Worm (Caenorhabditis elegans) whole organism, late embryonic: ENCODE results near the gene Y17G7B.8.

Experiments used
- C08G9.2 ChIP-seq: sonication (generic microtip); optimal IDR thresholded peaks from 2 replicates; lab custom pipeline; 2016; ENCODE audit warnings: mild to moderate bottlenecking, missing genetic modification characterization, moderate library complexity, missing compliant biosample characterization
- C38D4.7 ChIP-seq: fragments of 200-800 bp; sonication (Bioruptor generic); optimal IDR thresholded peaks from 2 replicates; lab custom pipeline; 2018; ENCODE audit warnings: mild to moderate bottlenecking, missing genetic modification characterization, moderate library complexity, missing compliant biosample characterization
- K02D7.2 ChIP-seq: sonication (generic microtip); optimal IDR thresholded peaks from 2 replicates; lab custom pipeline; 2017; ENCODE audit warnings: mild to moderate bottlenecking, missing genetic modification characterization, missing compliant biosample characterization
- ahr-1 ChIP-seq: sonication (generic microtip); optimal IDR thresholded peaks from 2 replicates; lab custom pipeline; 2016; ENCODE audit warnings: missing genetic modification characterization, missing compliant biosample characterization
- ama-1 ChIP-seq: fragments of 150-350 bp; optimal IDR thresholded peaks from 2 replicates; lab custom pipeline; 2014
- ceh-14 ChIP-seq: sonication (generic microtip); optimal IDR thresholded peaks from 2 replicates; lab custom pipeline; 2016; ENCODE audit warnings: missing genotype, missing genetic modification characterization, missing compliant biosample characterization
- ceh-18 ChIP-seq: sonication (generic microtip); optimal IDR thresholded peaks from 2 replicates; lab custom pipeline; 2016; ENCODE audit warnings: missing genetic modification characterization, missing compliant biosample characterization
- ceh-2 ChIP-seq: sonication (generic microtip); optimal IDR thresholded peaks from 2 replicates; lab custom pipeline; 2016; ENCODE audit warnings: missing genotype, missing genetic modification characterization, missing compliant biosample characterization
- ceh-30 ChIP-seq: fragments of 150-350 bp; optimal IDR thresholded peaks from 2 replicates; lab custom pipeline; 2014; ENCODE audit warnings: missing biosample characterization, missing genetic modification characterization
- ceh-31 ChIP-seq: sonication (generic microtip); optimal IDR thresholded peaks from 2 replicates; lab custom pipeline; 2016; ENCODE audit warnings: missing genetic modification characterization, missing compliant biosample characterization
- ceh-45 ChIP-seq: fragments of 200-800 bp; sonication (Bioruptor generic); IDR thresholded peaks from 2 replicates; pipeline ENCODE4 v1.3.6; 2022; ENCODE audit warnings: missing genetic modification reagents, missing genetic modification characterization, missing compliant biosample characterization
- ceh-48 ChIP-seq: sonication (generic microtip); optimal IDR thresholded peaks from 2 replicates; lab custom pipeline; 2016; ENCODE audit warnings: missing genetic modification characterization, inconsistent platforms, missing compliant biosample characterization
- ceh-6 ChIP-seq: fragments of 200-800 bp; sonication (Bioruptor generic); optimal IDR thresholded peaks from 2 replicates; lab custom pipeline; 2018; ENCODE audit warnings: mild to moderate bottlenecking, missing genetic modification characterization, missing compliant biosample characterization
- ceh-9 ChIP-seq: sonication (generic microtip); optimal IDR thresholded peaks from 2 replicates; lab custom pipeline; 2016; ENCODE audit warnings: mild to moderate bottlenecking, missing genetic modification characterization, inconsistent platforms, missing compliant biosample characterization
- eyg-1 ChIP-seq: sonication (generic microtip); optimal IDR thresholded peaks from 2 replicates; lab custom pipeline; 2016; ENCODE audit warnings: missing genotype, missing genetic modification characterization, missing compliant biosample characterization
- fkh-6 ChIP-seq: sonication (generic microtip); optimal IDR thresholded peaks from 2 replicates; lab custom pipeline; 2016; ENCODE audit warnings: missing genetic modification characterization, missing compliant biosample characterization
- hlh-13 ChIP-seq: fragments of 200-800 bp; sonication (Bioruptor generic); optimal IDR thresholded peaks from 2 replicates; lab custom pipeline; 2018; ENCODE audit warnings: mild to moderate bottlenecking, missing genetic modification characterization, missing compliant biosample characterization
- hlh-30 ChIP-seq: sonication (generic microtip); optimal IDR thresholded peaks from 2 replicates; lab custom pipeline; 2017; ENCODE audit warnings: antibody characterized with exemption, missing genetic modification characterization, missing compliant biosample characterization; ENCODE audit not compliant: insufficient read depth
- hlh-6 ChIP-seq: sonication (generic microtip); optimal IDR thresholded peaks from 2 replicates; lab custom pipeline; 2016; ENCODE audit warnings: missing genotype, missing genetic modification characterization, missing compliant biosample characterization
- lim-6 ChIP-seq: sonication (generic microtip); optimal IDR thresholded peaks from 2 replicates; lab custom pipeline; 2016; ENCODE audit warnings: missing genetic modification characterization, missing compliant biosample characterization
- madf-2 ChIP-seq: sonication (generic microtip); optimal IDR thresholded peaks from 2 replicates; lab custom pipeline; 2017; ENCODE audit warnings: missing genetic modification characterization, missing compliant biosample characterization
- mec-3 ChIP-seq: sonication (generic microtip); optimal IDR thresholded peaks from 2 replicates; lab custom pipeline; 2016; ENCODE audit warnings: borderline replicate concordance, missing genetic modification characterization, missing compliant biosample characterization
- nfya-1 ChIP-seq: sonication (generic microtip); optimal IDR thresholded peaks from 2 replicates; lab custom pipeline; 2017; ENCODE audit warnings: missing genetic modification characterization, mild to moderate bottlenecking, missing compliant biosample characterization, antibody characterized with exemption, moderate library complexity
- odd-2 ChIP-seq: sonication (generic microtip); optimal IDR thresholded peaks from 2 replicates; lab custom pipeline; 2017; ENCODE audit warnings: antibody characterized with exemption, mild to moderate bottlenecking, missing genetic modification characterization, missing compliant biosample characterization
- pag-3 ChIP-seq: sonication (generic microtip); optimal IDR thresholded peaks from 2 replicates; lab custom pipeline; 2016; ENCODE audit warnings: missing compliant biosample characterization, missing genetic modification characterization, borderline replicate concordance
- pat-9 ChIP-seq: fragments of 200-800 bp; sonication (Bioruptor generic); optimal IDR thresholded peaks from 2 replicates; lab custom pipeline; 2018; ENCODE audit warnings: mild to moderate bottlenecking, missing genetic modification characterization, moderate library complexity, missing compliant biosample characterization
- pax-1 ChIP-seq: fragments of 150-350 bp; optimal IDR thresholded peaks from 2 replicates; lab custom pipeline; 2014; ENCODE audit warnings: missing biosample characterization, missing genetic modification characterization
- pros-1 ChIP-seq: fragments of 150-350 bp; optimal IDR thresholded peaks from 2 replicates; lab custom pipeline; 2014; ENCODE audit warnings: missing biosample characterization, missing genetic modification reagents, missing genetic modification characterization
- rnt-1 ChIP-seq: sonication (generic microtip); optimal IDR thresholded peaks from 2 replicates; lab custom pipeline; 2016; ENCODE audit warnings: missing genetic modification characterization, missing compliant biosample characterization
- sdc-2 ChIP-seq: sonication (generic microtip); optimal IDR thresholded peaks from 2 replicates; lab custom pipeline; 2016; ENCODE audit warnings: missing genotype, missing genetic modification characterization, missing compliant biosample characterization
- sox-2 ChIP-seq: fragments of 200-800 bp; sonication (Bioruptor generic); IDR thresholded peaks from 2 replicates; pipeline ENCODE4 v1.3.6; 2022; ENCODE audit warnings: missing genetic modification reagents, missing genetic modification characterization, missing compliant biosample characterization
- syd-9 ChIP-seq: sonication (generic microtip); optimal IDR thresholded peaks from 2 replicates; lab custom pipeline; 2016; ENCODE audit warnings: mild to moderate bottlenecking, missing genetic modification characterization, moderate library complexity, missing compliant biosample characterization
- tbx-2 ChIP-seq: sonication (generic microtip); optimal IDR thresholded peaks from 2 replicates; lab custom pipeline; 2016; ENCODE audit warnings: missing genetic modification characterization, missing compliant biosample characterization
- ttx-3 ChIP-seq: sonication (generic microtip); optimal IDR thresholded peaks from 2 replicates; lab custom pipeline; 2016; ENCODE audit warnings: missing genetic modification reagents, missing genetic modification characterization, missing compliant biosample characterization
- unc-3 ChIP-seq, 2 experiments: fragments of 200-800 bp in 1 of 2; sonication (Bioruptor generic) in 1 of 2; sonication (generic microtip) in 1 of 2; conservative IDR thresholded peaks in 1 of 2; optimal IDR thresholded peaks in 1 of 2; 2 replicates each; pipeline versions ENCODE4 v1.3.6 to Lab custom; 2016 to 2022; ENCODE audit warnings: missing compliant biosample characterization in 2 of 2, missing genetic modification characterization in 2 of 2, missing genetic modification reagents in 1 of 2
- unc-42 ChIP-seq: sonication (generic microtip); optimal IDR thresholded peaks from 2 replicates; lab custom pipeline; 2016; ENCODE audit warnings: missing genotype, missing genetic modification characterization, missing compliant biosample characterization
- unc-55 ChIP-seq: sonication (generic microtip); optimal IDR thresholded peaks from 2 replicates; lab custom pipeline; 2017; ENCODE audit warnings: missing biosample characterization, missing genetic modification reagents, missing genetic modification characterization
- unc-86 ChIP-seq: sonication (generic microtip); optimal IDR thresholded peaks from 2 replicates; lab custom pipeline; 2016; ENCODE audit warnings: missing genetic modification characterization, missing compliant biosample characterization
- zip-5 ChIP-seq: sonication (generic microtip); optimal IDR thresholded peaks from 2 replicates; lab custom pipeline; 2016; ENCODE audit warnings: missing genetic modification characterization, missing compliant biosample characterization
- ztf-16 ChIP-seq: sonication (generic microtip); optimal IDR thresholded peaks from 2 replicates; lab custom pipeline; 2017; ENCODE audit warnings: missing genetic modification characterization, missing compliant biosample characterization

Y17G7B.8 gene

ce11 chrII:12042108-12042960, 14.8 kb upstream of the Y17G7B.8 start, which contains the start of gene ippk-1 (continued):
- TF ChIP-seq ceh-6 (GFP tag; lab: Kevin White, UChicago) (no peak), fkh-6 (peak; percentile 67), pag-3 (peak; percentile 92), sox-2 (GFP tag; lab: Robert Waterston, UW) (no peak), ama-1 (lab: Kevin White, UChicago) (no peak), hlh-30 (tag; lab: Kevin White, UChicago) (peak; percentile 41), K02D7.2 (peak; percentile 53), rnt-1 (tag; lab: Kevin White, UChicago) (peak; percentile 98), unc-3 (GFP tag; conservative IDR thresholded peaks at IDR 0.05; lab: Robert Waterston, UW) (peak; percentile 55; the same call in 1 of the 2 replicates), unc-3 (tag; optimal IDR thresholded peaks at IDR 0.05; lab: Kevin White, UChicago) (peak; percentile 26), eyg-1 (peak; percentile 54), zip-5 (peak; percentile 95), ceh-45 (GFP tag; lab: Robert Waterston, UW) (no peak), odd-2 (tag; lab: Kevin White, UChicago) (no peak), pros-1 (tag; lab: Kevin White, UChicago) (no peak), ceh-31 (tag; lab: Kevin White, UChicago) (peak; percentile 99), pat-9 (tag; lab: Kevin White, UChicago) (peak; percentile 21), ttx-3 (peak; percentile 72)

DNA sequence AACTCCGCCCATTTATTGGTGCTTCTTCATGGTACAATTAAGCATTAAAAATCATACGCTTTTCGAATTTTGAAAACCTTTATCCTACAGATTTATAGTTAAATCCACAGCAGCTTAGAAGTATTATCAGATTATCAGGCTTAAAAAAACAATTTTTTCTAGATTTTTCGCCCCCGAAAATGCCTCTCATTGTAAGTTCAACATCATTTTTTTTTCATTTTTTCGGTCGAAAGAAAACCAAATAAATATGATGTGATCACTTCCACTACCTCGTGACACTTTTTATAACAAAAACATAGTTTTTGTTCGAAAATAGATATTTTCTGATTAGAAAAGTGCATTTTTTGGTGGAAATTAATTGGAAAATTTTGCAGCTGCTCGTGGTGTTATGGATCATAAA, 13.6 kb upstream of the Y17G7B.8 start:
- TF ChIP-seq C38D4.7 (no peak), ttx-3 (no peak), syd-9 (tag; lab: Kevin White, UChicago) (no peak), nfya-1 (no peak)

ce11 chrII:12040167-12040566, 12.6 kb upstream of the Y17G7B.8 start:
- TF ChIP-seq ceh-18 (tag; lab: Kevin White, UChicago) (peak; percentile 30), unc-42 (tag; lab: Kevin White, UChicago) (peak; percentile 79), madf-2 (tag; lab: Kevin White, UChicago) (no peak), sdc-2 (tag; lab: Kevin White, UChicago) (peak; percentile 62), unc-86 (no peak), ztf-16 (tag; lab: Kevin White, UChicago) (no peak), hlh-6 (no peak), ceh-9 (tag; lab: Kevin White, UChicago) (no peak), unc-55 (no peak), ceh-31 (tag; lab: Kevin White, UChicago) (peak; percentile 37), hlh-13 (GFP tag; lab: Kevin White, UChicago) (no peak), mec-3 (no peak), ceh-2 (tag; lab: Kevin White, UChicago) (no peak), tbx-2 (peak; percentile 49), nfya-1 (peak; percentile 49), pax-1 (tag; lab: Kevin White, UChicago) (no peak)

- TF ChIP-seq C08G9.2 (tag; lab: Kevin White, UChicago) (no peak), tbx-2 (no peak), hlh-13 (GFP tag; lab: Kevin White, UChicago) (no peak), ceh-30 (tag; lab: Kevin White, UChicago) (no peak), unc-42 (tag; lab: Kevin White, UChicago) (no peak), ceh-48 (no peak), lim-6 (no peak), ceh-2 (tag; lab: Kevin White, UChicago) (no peak), ceh-14 (no peak), unc-3 (GFP tag; conservative IDR thresholded peaks at IDR 0.05; lab: Robert Waterston, UW) (no peak), unc-3 (tag; optimal IDR thresholded peaks at IDR 0.05; lab: Kevin White, UChicago) (no peak), unc-86 (no peak), ahr-1 (no peak)
- TF ChIP-seq, all 69 proteins: peak for 0
Measured at ce11 chrII:12039039-12039438, 11.5 kb upstream of the Y17G7B.8 start, which contains the start of gene tpi-1. Gene tpi-1, minus strand, starts transcription at chrII:12039139.
